Worm (Caenorhabditis elegans): Measurements from ENCODE around the gene srd-36.

Gene srd-36

ce11 chrX:13328034-13328433, 33.5 kb upstream of the srd-36 start, which contains the start of gene sir-2.2:
sir-2.2 (plus strand) TSS chrX:13328067.
- TF ChIP-seq ceh-34 (tag; optimal IDR thresholded peaks at IDR 0.05) (no peak), ceh-9 (tag; optimal IDR thresholded peaks at IDR 0.05) (no peak), pqm-1 (tag; optimal IDR thresholded peaks at IDR 0.05) (no peak), ceh-2 (tag; optimal IDR thresholded peaks at IDR 0.05) (no peak), pha-2 (tag; optimal IDR thresholded peaks at IDR 0.05) (no peak), ceh-6 (GFP tag; optimal IDR thresholded peaks at IDR 0.05) (no peak), ceh-24 (tag; optimal IDR thresholded peaks at IDR 0.05) (no peak), ceh-18 (tag; optimal IDR thresholded peaks at IDR 0.05) (no peak), lim-6 (tag; optimal IDR thresholded peaks at IDR 0.05) (no peak), F13H6.1 (tag; optimal IDR thresholded peaks at IDR 0.05) (no peak), ceh-48 (tag; optimal IDR thresholded peaks at IDR 0.05) (no peak), ceh-22 (tag; optimal IDR thresholded peaks at IDR 0.05) (no peak), syd-9 (tag; optimal IDR thresholded peaks at IDR 0.05) (no peak), gmeb-2 (tag; optimal IDR thresholded peaks at IDR 0.05) (no peak), hlh-30 (tag; optimal IDR thresholded peaks at IDR 0.05; ENCODE audit: insufficient read depth) (no peak), zip-5 (tag; optimal IDR thresholded peaks at IDR 0.05) (no peak), unc-3 (GFP tag; conservative IDR thresholded peaks at IDR 0.05) (no peak), unc-3 (tag; optimal IDR thresholded peaks at IDR 0.05) (no peak), hlh-6 (tag; optimal IDR thresholded peaks at IDR 0.05) (no peak)

DNA sequence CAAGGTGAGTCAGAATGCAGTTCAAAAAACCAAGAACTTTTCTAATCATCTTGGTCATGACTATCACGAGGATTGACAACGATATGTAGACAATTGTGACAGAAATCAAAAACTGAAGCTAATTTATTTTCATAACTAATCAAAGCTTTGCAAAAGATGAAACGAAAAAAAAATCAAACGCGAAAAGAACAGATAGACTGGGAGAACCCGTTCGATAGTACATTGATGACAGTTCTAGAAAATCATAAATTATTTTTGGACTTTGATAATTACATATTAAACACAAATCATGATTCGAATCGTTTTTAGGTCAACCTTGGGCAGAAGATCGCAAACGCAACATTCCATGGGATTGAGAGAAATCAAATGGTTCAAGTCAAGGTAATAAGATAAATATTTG, 30.5 kb upstream of the srd-36 start:
- TF ChIP-seq rnt-1 (tag; optimal IDR thresholded peaks at IDR 0.05) (no peak), hlh-6 (tag; optimal IDR thresholded peaks at IDR 0.05) (no peak), ama-1 (optimal IDR thresholded peaks at IDR 0.05) (no peak), pqm-1 (tag; optimal IDR thresholded peaks at IDR 0.05) (no peak), unc-42 (tag; optimal IDR thresholded peaks at IDR 0.05) (no peak), ceh-34 (tag; optimal IDR thresholded peaks at IDR 0.05) (no peak)

DNA sequence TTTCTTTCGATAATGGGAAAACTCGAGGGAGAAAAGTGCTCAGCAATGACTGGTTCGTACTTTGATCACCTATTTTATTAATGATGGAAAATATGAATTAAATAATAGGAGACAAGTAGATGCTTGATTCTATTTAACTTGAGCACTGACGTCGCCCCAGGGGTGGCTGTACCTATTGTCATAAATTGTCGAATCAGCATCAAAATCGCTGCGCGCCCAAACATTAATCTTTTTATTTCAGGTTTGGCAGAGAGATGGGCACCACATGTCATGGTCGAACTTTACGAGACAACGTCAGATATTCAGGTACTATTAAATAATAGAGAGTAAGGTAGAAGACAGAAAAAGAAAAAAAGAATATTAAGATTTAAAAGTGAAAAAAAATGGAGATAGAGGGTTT, 29.8 kb upstream of the srd-36 start:
- TF ChIP-seq gmeb-2 (tag; optimal IDR thresholded peaks at IDR 0.05) = no peak
- TF ChIP-seq eyg-1 (tag; optimal IDR thresholded peaks at IDR 0.05) = no peak
- TF ChIP-seq ceh-9 (tag; optimal IDR thresholded peaks at IDR 0.05) = no peak
- no peak for TF ChIP-seq sox-2 (GFP tag; IDR thresholded peaks at IDR 0.05)
- TF ChIP-seq K09A11.1 (tag; optimal IDR thresholded peaks at IDR 0.05; ENCODE audit: insufficient read depth) = no peak

ce11 chrX:13323697-13324096, 29.1 kb upstream of the srd-36 start:
- no peak for TF ChIP-seq pat-9 (tag; optimal IDR thresholded peaks at IDR 0.05)
- no peak for TF ChIP-seq ceh-2 (tag; optimal IDR thresholded peaks at IDR 0.05)
- TF ChIP-seq ref-2 (tag; optimal IDR thresholded peaks at IDR 0.05) = no peak
- no peak for TF ChIP-seq pha-2 (tag; optimal IDR thresholded peaks at IDR 0.05)
- TF ChIP-seq pag-3 (tag; optimal IDR thresholded peaks at IDR 0.05; ENCODE audit: borderline replicate concordance) = no peak
- TF ChIP-seq ceh-6 (GFP tag; optimal IDR thresholded peaks at IDR 0.05) = no peak
- TF ChIP-seq unc-42 (tag; optimal IDR thresholded peaks at IDR 0.05) = no peak
- no peak for TF ChIP-seq hlh-13 (GFP tag; optimal IDR thresholded peaks at IDR 0.05)
- no peak for TF ChIP-seq C08G9.2 (tag; optimal IDR thresholded peaks at IDR 0.05)
- TF ChIP-seq sox-2 (GFP tag; IDR thresholded peaks at IDR 0.05) = no peak
- TF ChIP-seq nfya-1 (tag; optimal IDR thresholded peaks at IDR 0.05) = no peak
- TF ChIP-seq unc-86 (tag; optimal IDR thresholded peaks at IDR 0.05) = no peak
- no peak for TF ChIP-seq ceh-18 (tag; optimal IDR thresholded peaks at IDR 0.05)
- TF ChIP-seq C38D4.7 (GFP tag; optimal IDR thresholded peaks at IDR 0.05) = no peak
- TF ChIP-seq hlh-8 (tag; optimal IDR thresholded peaks at IDR 0.05) = no peak
- no peak for TF ChIP-seq pha-4 (tag; optimal IDR thresholded peaks at IDR 0.05)

- TF ChIP-seq dmd-4 (tag; optimal IDR thresholded peaks at IDR 0.05; ENCODE audit: borderline replicate concordance) = no peak
- no peak for TF ChIP-seq npax-4 (tag; optimal IDR thresholded peaks at IDR 0.05)
Observed at ce11 chrX:13322886-13323285, 28.3 kb upstream of the srd-36 start, which contains the start of gene F46G10.2. F46G10.2 (plus strand) TSS chrX:13322963.

Data from whole organism, late embryonic.